Worm (Caenorhabditis elegans): ENCODE data around the gene Y14H12B.2.
A peak's percentile ranks its signal among the peaks of the same experiment; 100 is the strongest.

Y14H12B.2 gene

DNA sequence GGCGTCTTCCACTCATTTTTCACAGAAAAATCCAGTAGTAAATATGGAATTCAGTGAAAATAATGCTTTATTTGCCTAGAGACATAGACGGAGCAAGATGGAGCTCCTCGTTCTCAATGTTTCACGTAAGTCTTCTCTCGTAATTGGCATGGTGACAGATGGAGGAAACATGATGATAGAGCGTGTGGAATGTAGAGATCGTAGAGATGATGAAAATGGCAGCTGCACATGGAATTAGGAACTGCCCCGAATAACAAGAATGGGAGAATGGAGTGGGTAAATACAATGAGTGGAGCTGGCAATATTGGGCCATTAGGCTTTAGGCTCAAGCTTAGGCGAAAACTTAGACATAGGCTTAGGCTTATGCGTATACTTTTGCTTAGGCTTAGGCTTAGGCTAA, 41.4 kb upstream of the Y14H12B.2 start, which contains the start of gene cank-26:
TSS of gene cank-26 (minus strand) at position 113 of the 400 bp plus-strand sequence.
- peak; percentile 86 for TF ChIP-seq ces-1 (GFP tag; optimal IDR thresholded peaks at IDR 0.05)
- TF ChIP-seq lin-13 (tag; optimal IDR thresholded peaks at IDR 0.05), result no peak
- no peak for TF ChIP-seq tbx-8 (GFP tag; optimal IDR thresholded peaks at IDR 0.05)
- no peak for TF ChIP-seq ceh-43 (GFP tag; optimal IDR thresholded peaks at IDR 0.05)
- no peak for TF ChIP-seq nhr-237 (tag; optimal IDR thresholded peaks at IDR 0.05)
- TF ChIP-seq sptf-1 (tag; optimal IDR thresholded peaks at IDR 0.05), result no peak
- TF ChIP-seq zip-8 (tag; optimal IDR thresholded peaks at IDR 0.05), result no peak
- no peak for TF ChIP-seq lsy-2 (tag; optimal IDR thresholded peaks at IDR 0.05)
- peak; percentile 10 for TF ChIP-seq mep-1 (tag; optimal IDR thresholded peaks at IDR 0.05)
- no peak for TF ChIP-seq nhr-12 (tag; optimal IDR thresholded peaks at IDR 0.05)
- peak; percentile 99 for TF ChIP-seq lin-32 (GFP tag; optimal IDR thresholded peaks at IDR 0.05)
- TF ChIP-seq bed-3 (GFP tag; optimal IDR thresholded peaks at IDR 0.05), result no peak
- TF ChIP-seq hlh-1 (tag; optimal IDR thresholded peaks at IDR 0.05), result no peak
- peak; percentile 92 for TF ChIP-seq cnd-1 (tag; optimal IDR thresholded peaks at IDR 0.05)
- no peak for TF ChIP-seq elt-1 (tag; optimal IDR thresholded peaks at IDR 0.05; ENCODE audit: borderline replicate concordance, insufficient read depth)
- no peak for TF ChIP-seq unc-120 (tag; optimal IDR thresholded peaks at IDR 0.05; ENCODE audit: poor library complexity, severe bottlenecking)
- peak; percentile 14 for TF ChIP-seq unc-62 (GFP tag; optimal IDR thresholded peaks at IDR 0.05)
- no peak for TF ChIP-seq sem-2 (GFP tag; optimal IDR thresholded peaks at IDR 0.05)
- no peak for TF ChIP-seq elt-3 (tag; optimal IDR thresholded peaks at IDR 0.05)
- TF ChIP-seq nhr-2 (tag; optimal IDR thresholded peaks at IDR 0.05), result no peak
- no peak for TF ChIP-seq ztf-11 (tag; optimal IDR thresholded peaks at IDR 0.05)

DNA sequence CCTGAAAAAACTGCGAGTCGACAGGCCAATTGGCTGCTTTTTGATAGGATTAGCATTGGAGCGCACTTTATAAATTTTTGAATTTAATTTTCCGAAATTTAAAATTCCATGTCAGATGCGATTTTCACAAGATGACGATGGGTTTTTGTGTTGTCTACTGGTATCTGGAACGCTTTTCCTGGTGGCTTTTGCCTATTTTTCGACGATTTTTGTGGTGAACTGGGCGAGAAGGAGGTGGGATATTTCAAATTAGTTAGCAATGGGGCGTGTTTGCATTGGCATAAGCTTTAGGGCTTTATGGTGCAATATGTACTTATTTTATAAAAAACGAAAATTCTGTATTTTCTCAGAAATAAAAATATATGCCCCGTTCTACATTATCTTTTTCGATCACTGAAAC, 38.6 kb upstream of the Y14H12B.2 start, which contains the start of gene K10G6.9:
TSS of gene K10G6.9 (plus strand) at position 110 of the 400 bp plus-strand sequence.
- peak; percentile 1 for TF ChIP-seq ces-1 (GFP tag; optimal IDR thresholded peaks at IDR 0.05)
- no peak for TF ChIP-seq lin-13 (tag; optimal IDR thresholded peaks at IDR 0.05)

DNA sequence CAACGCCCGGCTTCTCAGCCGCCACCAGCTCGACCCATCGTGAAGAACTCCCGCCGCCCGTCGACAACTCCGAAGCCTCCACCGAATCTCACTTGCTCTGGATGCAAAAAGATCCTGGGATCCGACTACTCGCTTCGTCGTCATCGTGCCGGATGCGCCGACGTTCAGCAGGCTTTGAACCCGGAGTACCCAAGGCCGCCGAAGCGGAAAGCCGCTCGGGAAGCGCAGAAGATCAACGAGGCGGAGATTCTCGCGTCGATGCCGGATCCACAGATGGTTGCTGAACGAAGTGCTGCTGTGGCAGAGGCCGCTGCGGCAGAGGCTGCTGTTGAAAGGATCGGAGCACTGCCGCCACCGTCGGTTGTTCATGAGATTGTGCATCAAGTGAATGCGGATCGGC, 35.3 kb upstream of the Y14H12B.2 start:
- TF ChIP-seq drap-1 (GFP tag; optimal IDR thresholded peaks at IDR 0.05) (no peak), flh-1 (GFP tag; optimal IDR thresholded peaks at IDR 0.05) (no peak)

DNA sequence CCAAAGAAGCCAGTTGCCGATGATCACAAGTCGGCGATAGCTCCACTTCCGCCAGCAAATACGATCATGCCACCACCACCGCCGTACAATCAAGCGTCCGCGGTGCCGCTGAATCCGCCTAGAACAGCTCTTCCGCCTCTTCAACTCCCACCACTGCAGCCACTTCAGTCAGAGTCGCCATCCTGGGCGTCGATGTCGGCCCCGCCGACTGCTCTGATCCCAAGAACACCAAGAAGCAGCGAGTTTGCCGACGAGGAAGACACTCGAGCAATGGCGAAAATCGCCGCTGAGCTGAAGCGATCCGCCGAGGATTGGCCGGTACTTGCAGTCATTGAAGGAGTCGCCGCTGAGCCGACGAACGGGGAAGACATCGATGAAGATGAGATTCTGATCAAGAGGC, 34.5 kb upstream of the Y14H12B.2 start:
- TF ChIP-seq mab-5 (tag; optimal IDR thresholded peaks at IDR 0.05), result no peak

DNA sequence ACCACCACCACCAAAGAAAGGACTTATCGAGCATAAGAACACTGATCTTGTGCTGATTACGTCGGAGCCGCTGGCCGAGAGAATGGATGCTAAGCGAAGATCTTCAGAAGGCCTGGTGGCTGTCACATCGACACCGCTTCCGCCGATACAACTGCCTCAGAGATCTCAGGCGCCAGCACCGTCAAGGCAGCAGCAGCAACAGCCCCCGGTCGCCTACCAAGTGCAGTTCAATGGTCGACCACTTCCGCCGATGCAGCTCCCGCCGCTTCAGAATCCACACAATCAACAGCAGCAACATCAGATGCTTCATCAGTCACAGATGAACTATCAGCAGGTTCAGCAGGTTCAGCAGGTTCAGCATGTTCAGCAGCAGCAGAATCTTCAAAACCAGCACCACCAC, 33.5 kb upstream of the Y14H12B.2 start:
- TF ChIP-seq M03D4.4 (tag; optimal IDR thresholded peaks at IDR 0.05) (no peak), tbx-8 (GFP tag; optimal IDR thresholded peaks at IDR 0.05) (no peak), ces-1 (GFP tag; optimal IDR thresholded peaks at IDR 0.05) (no peak), mep-1 (tag; optimal IDR thresholded peaks at IDR 0.05) (no peak), unc-62 (GFP tag; optimal IDR thresholded peaks at IDR 0.05) (no peak), cnd-1 (tag; optimal IDR thresholded peaks at IDR 0.05) (no peak), mls-2 (tag; optimal IDR thresholded peaks at IDR 0.05) (no peak), sptf-1 (tag; optimal IDR thresholded peaks at IDR 0.05) (no peak), ceh-43 (GFP tag; optimal IDR thresholded peaks at IDR 0.05) (no peak), mab-5 (tag; optimal IDR thresholded peaks at IDR 0.05) (no peak), elt-1 (tag; optimal IDR thresholded peaks at IDR 0.05; ENCODE audit: borderline replicate concordance, insufficient read depth) (no peak), zip-8 (tag; optimal IDR thresholded peaks at IDR 0.05) (no peak)

DNA sequence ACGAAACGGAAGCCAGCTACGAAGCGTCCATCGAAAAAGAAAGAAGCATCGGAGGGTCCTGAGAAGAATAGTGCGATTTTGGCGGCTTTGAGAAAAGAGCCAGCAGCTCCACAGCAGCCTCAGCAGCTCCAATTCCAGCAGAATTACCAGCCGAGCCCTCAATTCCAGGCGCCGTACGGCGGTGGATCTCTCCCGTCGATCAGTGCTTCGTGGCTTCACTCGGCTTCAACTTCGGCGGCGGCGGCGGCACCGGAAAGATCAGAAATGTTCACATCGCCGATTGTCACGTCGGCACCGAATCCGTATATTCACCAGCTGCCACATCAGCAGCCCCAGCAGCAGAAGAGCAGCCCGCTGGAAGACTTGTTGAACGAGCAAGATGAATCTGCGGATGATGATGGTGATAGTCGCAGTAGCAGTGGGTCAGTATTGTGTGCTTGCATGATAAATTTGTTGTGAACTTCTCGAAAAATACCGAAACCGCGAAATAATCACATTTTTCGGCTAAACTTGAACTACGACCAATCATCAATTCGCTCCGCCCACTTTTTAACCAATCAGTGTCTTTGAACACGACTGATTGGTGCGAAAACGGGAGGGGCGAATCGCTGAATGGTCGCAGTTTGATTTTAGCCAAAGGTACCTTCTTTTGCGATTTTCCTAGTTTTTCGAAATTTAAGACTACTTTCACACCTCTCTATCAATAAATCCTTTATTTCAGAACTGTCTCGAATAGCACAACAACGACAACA, 32.3 kb upstream of the Y14H12B.2 start:
- TF ChIP-seq snpc-4 (tag; optimal IDR thresholded peaks at IDR 0.05) (no peak), nhr-237 (tag; optimal IDR thresholded peaks at IDR 0.05) (no peak), cnd-1 (tag; optimal IDR thresholded peaks at IDR 0.05) (no peak), nhr-76 (tag; optimal IDR thresholded peaks at IDR 0.05) (no peak), ham-2 (GFP tag; optimal IDR thresholded peaks at IDR 0.05) (no peak), nhr-2 (tag; optimal IDR thresholded peaks at IDR 0.05) (no peak), nhr-12 (tag; optimal IDR thresholded peaks at IDR 0.05) (no peak), unc-120 (tag; optimal IDR thresholded peaks at IDR 0.05; ENCODE audit: poor library complexity, severe bottlenecking) (no peak), sem-2 (GFP tag; optimal IDR thresholded peaks at IDR 0.05) (no peak), drap-1 (GFP tag; optimal IDR thresholded peaks at IDR 0.05) (no peak), flh-1 (GFP tag; optimal IDR thresholded peaks at IDR 0.05) (no peak), bed-3 (GFP tag; optimal IDR thresholded peaks at IDR 0.05) (no peak), unc-62 (GFP tag; optimal IDR thresholded peaks at IDR 0.05) (no peak), zip-8 (tag; optimal IDR thresholded peaks at IDR 0.05) (no peak), mab-5 (tag; optimal IDR thresholded peaks at IDR 0.05) (no peak)

Data from whole organism, mixed stage, embryonic.